Worm (Caenorhabditis elegans) whole organism, L2 larva: ENCODE results near the gene Y53G8B.2.
A peak's percentile ranks its signal among the peaks of the same experiment; 100 is the strongest.

Experiments used
- C34F6.9 ChIP-seq: fragments of 150-350 bp; optimal IDR thresholded peaks from 2 replicates; lab custom pipeline; 2014; ENCODE audit warnings: missing biosample characterization, missing genetic modification characterization
- F13H6.1 ChIP-seq: sonication (generic microtip); optimal IDR thresholded peaks from 2 replicates; lab custom pipeline; 2016; ENCODE audit warnings: missing genetic modification characterization, missing compliant biosample characterization
- R02D3.7 ChIP-seq: fragments of 150-350 bp; optimal IDR thresholded peaks from 2 replicates; lab custom pipeline; 2014; ENCODE audit warnings: missing biosample characterization, missing genetic modification characterization
- Y55F3AM.14 ChIP-seq: fragments of 200-800 bp; sonication (Bioruptor generic); optimal IDR thresholded peaks from 2 replicates; lab custom pipeline; 2018; ENCODE audit warnings: mild to moderate bottlenecking, missing genetic modification characterization, missing compliant biosample characterization
- ZK546.5 ChIP-seq: sonication (generic microtip); optimal IDR thresholded peaks from 2 replicates; lab custom pipeline; 2017; ENCODE audit warnings: missing biosample characterization, missing genetic modification characterization
- aly-2 ChIP-seq: fragments of 150-350 bp; optimal IDR thresholded peaks from 2 replicates; lab custom pipeline; 2014; ENCODE audit warnings: missing biosample characterization, missing genetic modification characterization
- ceh-16 ChIP-seq: fragments of 150-350 bp; optimal IDR thresholded peaks from 2 replicates; lab custom pipeline; 2014; ENCODE audit warnings: missing biosample characterization, missing genetic modification characterization
- ceh-82 ChIP-seq: fragments of 150-350 bp; optimal IDR thresholded peaks from 2 replicates; lab custom pipeline; 2014; ENCODE audit warnings: missing biosample characterization, missing genetic modification characterization
- crh-2 ChIP-seq: sonication (generic microtip); optimal IDR thresholded peaks from 2 replicates; lab custom pipeline; 2017; ENCODE audit warnings: missing biosample characterization, missing genetic modification characterization
- dmd-4 ChIP-seq: sonication (generic microtip); optimal IDR thresholded peaks from 2 replicates; lab custom pipeline; 2017; ENCODE audit warnings: missing biosample characterization, missing genetic modification characterization
- egl-27 ChIP-seq: sonication (generic microtip); optimal IDR thresholded peaks from 3 replicates; lab custom pipeline; 2017; ENCODE audit warnings: missing biosample characterization, missing genetic modification reagents, missing genetic modification characterization
- elt-1 ChIP-seq: fragments of 150-350 bp; optimal IDR thresholded peaks from 2 replicates; lab custom pipeline; 2014; ENCODE audit warnings: missing biosample characterization, missing genetic modification characterization
- elt-3 ChIP-seq: sonication (generic microtip); optimal IDR thresholded peaks from 2 replicates; lab custom pipeline; 2017; ENCODE audit warnings: missing biosample characterization, missing genetic modification characterization
- fos-1 ChIP-seq: fragments of 150-350 bp; optimal IDR thresholded peaks from 2 replicates; lab custom pipeline; 2014; ENCODE audit warnings: missing biosample characterization, missing genetic modification characterization
- gmeb-1 ChIP-seq: fragments of 150-350 bp; optimal IDR thresholded peaks from 2 replicates; lab custom pipeline; 2014; ENCODE audit warnings: missing biosample characterization, missing genetic modification characterization
- lin-11 ChIP-seq: fragments of 150-350 bp; sonication (generic microtip); optimal IDR thresholded peaks from 2 replicates; lab custom pipeline; 2014; ENCODE audit warnings: missing biosample characterization, missing genetic modification characterization, inconsistent platforms, mixed read lengths
- lin-13 ChIP-seq: fragments of 150-350 bp; optimal IDR thresholded peaks from 2 replicates; lab custom pipeline; 2014; ENCODE audit warnings: missing biosample characterization, missing genetic modification reagents, missing genetic modification characterization
- lin-39 ChIP-seq: fragments of 150-350 bp; optimal IDR thresholded peaks from 2 replicates; lab custom pipeline; 2014; ENCODE audit warnings: missing biosample characterization, missing genetic modification reagents, missing genetic modification characterization
- lsy-2 ChIP-seq, 2 experiments: fragments of 150-350 bp in 1 of 2; sonication (generic microtip) in 1 of 2; optimal IDR thresholded peaks; 2 replicates each; lab custom pipeline; 2014 to 2017; ENCODE audit warnings: missing biosample characterization in 2 of 2, missing genetic modification characterization in 2 of 2
- mbf-1 ChIP-seq: sonication (generic microtip); optimal IDR thresholded peaks from 2 replicates; lab custom pipeline; 2017; ENCODE audit warnings: missing biosample characterization, missing genetic modification characterization
- nhr-10 ChIP-seq: sonication (generic microtip); optimal IDR thresholded peaks from 2 replicates; lab custom pipeline; 2017; ENCODE audit warnings: missing biosample characterization, missing genetic modification characterization
- nhr-11 ChIP-seq: fragments of 150-350 bp; optimal IDR thresholded peaks from 2 replicates; lab custom pipeline; 2014; ENCODE audit warnings: missing biosample characterization, missing genetic modification characterization
- nhr-12 ChIP-seq: fragments of 150-350 bp; optimal IDR thresholded peaks from 2 replicates; lab custom pipeline; 2014; ENCODE audit warnings: missing biosample characterization, missing genetic modification characterization
- nhr-129 ChIP-seq: fragments of 150-350 bp; optimal IDR thresholded peaks from 2 replicates; lab custom pipeline; 2014; ENCODE audit warnings: missing biosample characterization, missing genetic modification characterization
- nhr-21 ChIP-seq: fragments of 150-350 bp; optimal IDR thresholded peaks from 2 replicates; lab custom pipeline; 2014; ENCODE audit warnings: missing biosample characterization, missing genetic modification characterization
- nhr-237 ChIP-seq: fragments of 150-350 bp; optimal IDR thresholded peaks from 2 replicates; lab custom pipeline; 2014; ENCODE audit warnings: missing biosample characterization, missing genetic modification characterization
- nhr-25 ChIP-seq: fragments of 150-350 bp; sonication (generic microtip); optimal IDR thresholded peaks from 3 replicates; lab custom pipeline; 2014; ENCODE audit warnings: missing biosample characterization, missing genetic modification characterization
- nhr-6 ChIP-seq: fragments of 150-350 bp; optimal IDR thresholded peaks from 2 replicates; lab custom pipeline; 2014; ENCODE audit warnings: missing biosample characterization, missing genetic modification characterization
- nhr-77 ChIP-seq: fragments of 150-350 bp; optimal IDR thresholded peaks from 2 replicates; lab custom pipeline; 2014; ENCODE audit warnings: missing biosample characterization, missing genetic modification characterization
- sem-4 ChIP-seq: fragments of 150-350 bp; optimal IDR thresholded peaks from 2 replicates; lab custom pipeline; 2014; ENCODE audit warnings: missing biosample characterization, missing genetic modification reagents, missing genetic modification characterization
- skn-1 ChIP-seq: sonication (generic microtip); optimal IDR thresholded peaks from 2 replicates; lab custom pipeline; 2017; ENCODE audit warnings: missing biosample characterization, missing genetic modification characterization
- sma-3 ChIP-seq: sonication (generic microtip); optimal IDR thresholded peaks from 2 replicates; lab custom pipeline; 2016; ENCODE audit warnings: missing genetic modification reagents, missing genetic modification characterization, missing compliant biosample characterization
- sma-9 ChIP-seq, 2 experiments: fragments of 150-350 bp in 1 of 2; sonication (generic microtip) in 1 of 2; optimal IDR thresholded peaks; 2 replicates each; lab custom pipeline; 2014 to 2016; ENCODE audit warnings: missing genetic modification characterization in 2 of 2, mild to moderate bottlenecking in 1 of 2, missing biosample characterization in 1 of 2, missing compliant biosample characterization in 1 of 2, missing genetic modification reagents in 1 of 2, moderate library complexity in 1 of 2
- snpc-4 ChIP-seq: fragments of 150-350 bp; optimal IDR thresholded peaks from 2 replicates; lab custom pipeline; 2014; ENCODE audit warnings: missing biosample characterization, missing genetic modification characterization
- unc-39 ChIP-seq: fragments of 150-350 bp; optimal IDR thresholded peaks from 2 replicates; lab custom pipeline; 2014; ENCODE audit warnings: missing biosample characterization, missing genetic modification characterization
- zag-1 ChIP-seq: fragments of 150-350 bp; optimal IDR thresholded peaks from 2 replicates; lab custom pipeline; 2014; ENCODE audit warnings: missing biosample characterization, missing genetic modification characterization
- ztf-1 ChIP-seq: fragments of 200-800 bp; sonication (Bioruptor generic); conservative IDR thresholded peaks from 2 replicates; pipeline ENCODE4 v1.3.6; 2022; ENCODE audit warnings: missing genetic modification characterization, missing compliant biosample characterization
- ztf-11 ChIP-seq: sonication (generic microtip); optimal IDR thresholded peaks from 2 replicates; lab custom pipeline; 2017; ENCODE audit warnings: missing biosample characterization, missing genetic modification characterization
- ztf-4 ChIP-seq: fragments of 150-350 bp; optimal IDR thresholded peaks from 2 replicates; lab custom pipeline; 2014; ENCODE audit warnings: missing biosample characterization, missing genetic modification characterization

Y53G8B.2 gene

DNA sequence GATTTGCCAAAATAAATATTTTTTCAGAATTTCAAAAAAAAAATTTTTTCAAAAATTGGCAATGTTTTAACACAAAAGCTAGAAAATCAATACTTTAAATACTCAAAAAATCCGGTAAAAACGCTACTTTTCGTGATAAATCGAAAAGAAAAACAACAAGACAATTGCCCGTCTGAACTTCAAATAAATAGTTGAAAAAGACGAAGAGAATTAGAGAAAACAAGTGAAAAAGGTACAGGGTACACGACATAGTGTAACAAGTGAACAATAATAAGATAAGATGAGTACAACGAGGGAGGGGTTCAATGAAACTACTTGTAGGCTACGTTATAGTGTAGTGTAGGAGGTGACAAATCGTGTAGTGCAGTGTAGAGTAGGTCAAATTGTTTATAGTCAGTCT, 781 bp upstream of the Y53G8B.2 start:
- no peak for TF ChIP-seq skn-1 (tag; lab: Kevin White, UChicago)
- TF ChIP-seq nhr-25: peak; percentile 10
- TF ChIP-seq sma-9 (GFP tag; optimal IDR thresholded peaks at IDR 0.05; lab: Kevin White, UChicago): peak; percentile 41
- no peak for TF ChIP-seq sma-9 (tag; optimal IDR thresholded peaks at IDR 0.05; lab: Kevin White, UChicago)
- no peak for TF ChIP-seq ZK546.5 (tag; lab: Kevin White, UChicago)
- peak; percentile 24 for TF ChIP-seq nhr-129 (tag; lab: Kevin White, UChicago)
- TF ChIP-seq elt-1 (tag; lab: Kevin White, UChicago): no peak

ce11 chrIII:3100593-3101270, 3.0 kb downstream of the Y53G8B.2 start:
- TF ChIP-seq zag-1 (tag; lab: Kevin White, UChicago): no peak
- no peak for TF ChIP-seq ceh-16 (tag; lab: Kevin White, UChicago)
- no peak for TF ChIP-seq ZK546.5 (tag; lab: Kevin White, UChicago)
- TF ChIP-seq nhr-6: no peak
- TF ChIP-seq gmeb-1: no peak
- no peak for TF ChIP-seq unc-39
- no peak for TF ChIP-seq aly-2
- TF ChIP-seq nhr-11: no peak
- TF ChIP-seq lsy-2 (tag; optimal IDR thresholded peaks at IDR 0.05; lab: Kevin White, UChicago): no peak
- TF ChIP-seq ztf-11 (tag; lab: Kevin White, UChicago): no peak
- TF ChIP-seq lin-11 (tag; lab: Kevin White, UChicago): no peak
- no peak for TF ChIP-seq crh-2 (tag; lab: Kevin White, UChicago)
- no peak for TF ChIP-seq C34F6.9 (tag; lab: Kevin White, UChicago)
- TF ChIP-seq nhr-77 (tag; lab: Kevin White, UChicago): no peak
- no peak for TF ChIP-seq sem-4
- no peak for TF ChIP-seq egl-27 (tag; lab: Kevin White, UChicago)
- no peak for TF ChIP-seq mbf-1 (tag; lab: Kevin White, UChicago)
- TF ChIP-seq Y55F3AM.14 (GFP tag; lab: Kevin White, UChicago): no peak
- TF ChIP-seq elt-1 (tag; lab: Kevin White, UChicago): no peak

ce11 chrIII:3100124-3100523, 3.6 kb downstream of the Y53G8B.2 start:
- TF ChIP-seq skn-1 (tag; lab: Kevin White, UChicago) (no peak), fos-1 (no peak), ztf-4 (tag; lab: Kevin White, UChicago) (no peak), nhr-77 (tag; lab: Kevin White, UChicago) (no peak), ZK546.5 (tag; lab: Kevin White, UChicago) (no peak), snpc-4 (no peak), R02D3.7 (no peak), lsy-2 (tag; optimal IDR thresholded peaks at IDR 0.05; lab: Kevin White, UChicago) (no peak), ztf-1 (GFP tag; lab: Robert Waterston, UW) (no peak), ceh-82 (tag; lab: Kevin White, UChicago) (no peak), nhr-10 (tag; lab: Kevin White, UChicago) (no peak), F13H6.1 (no peak), mbf-1 (tag; lab: Kevin White, UChicago) (no peak), nhr-25 (no peak)

- TF ChIP-seq ztf-1 (GFP tag; lab: Robert Waterston, UW): no peak
- no peak for TF ChIP-seq egl-27 (tag; lab: Kevin White, UChicago)
- TF ChIP-seq nhr-237 (tag; lab: Kevin White, UChicago): no peak
- no peak for TF ChIP-seq sma-9 (GFP tag; optimal IDR thresholded peaks at IDR 0.05; lab: Kevin White, UChicago)
- no peak for TF ChIP-seq sma-9 (tag; optimal IDR thresholded peaks at IDR 0.05; lab: Kevin White, UChicago)
- TF ChIP-seq nhr-129 (tag; lab: Kevin White, UChicago): no peak
- no peak for TF ChIP-seq sem-4
- TF ChIP-seq gmeb-1: no peak
- no peak for TF ChIP-seq mbf-1 (tag; lab: Kevin White, UChicago)
- no peak for TF ChIP-seq nhr-25
- TF ChIP-seq sma-3 (GFP tag; lab: Kevin White, UChicago): no peak
- TF ChIP-seq dmd-4 (tag; lab: Kevin White, UChicago): no peak
- no peak for TF ChIP-seq fos-1
- no peak for TF ChIP-seq lin-13 (GFP tag; lab: Kevin White, UChicago)
- no peak for TF ChIP-seq ztf-11 (tag; lab: Kevin White, UChicago)
- no peak for TF ChIP-seq lin-39 (tag; lab: Kevin White, UChicago)
- TF ChIP-seq nhr-12: no peak
- no peak for TF ChIP-seq elt-3 (tag; lab: Kevin White, UChicago)
- no peak for TF ChIP-seq nhr-21 (tag; lab: Kevin White, UChicago)
- no peak for TF ChIP-seq aly-2
- TF ChIP-seq R02D3.7: no peak
Measured at ce11 chrIII:3099407-3099806, 4.3 kb downstream of the Y53G8B.2 start.
